Fruit fly (Drosophila melanogaster) whole organism: ENCODE measurements around the gene OtopLc.

Source experiments
- Dll ChIP-seq: fragments of >200 bp; optimal IDR thresholded peaks from 2 replicates; lab custom pipeline; 2017
- pan ChIP-seq: fragments of >200 bp; optimal IDR thresholded peaks from 2 replicates; lab custom pipeline; 2017
- usp ChIP-seq: fragments of >200 bp; optimal IDR thresholded peaks from 2 replicates; lab custom pipeline; 2017; ENCODE audit warnings: missing biosample characterization, missing genetic modification characterization, mixed read lengths

DNA sequence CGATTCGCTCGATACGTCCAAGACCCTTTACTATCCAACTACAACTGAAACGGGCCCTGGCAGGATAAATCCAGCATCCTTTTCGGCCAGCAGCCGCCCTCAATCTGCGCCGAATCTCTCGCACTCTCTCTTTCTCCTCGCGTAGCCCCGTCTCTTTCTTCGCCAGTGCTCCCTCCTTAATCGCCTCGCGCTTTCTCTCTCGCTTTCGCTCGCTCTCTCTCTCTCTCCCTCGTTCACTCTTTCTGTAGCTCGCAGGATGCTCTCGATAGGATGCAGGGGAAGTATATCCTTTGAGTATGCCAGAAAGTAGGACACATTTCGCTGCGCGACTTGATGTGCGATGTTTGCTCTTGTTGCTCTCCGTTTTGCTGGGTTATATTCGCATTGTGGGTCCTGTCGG is 25.1 kb downstream of the OtopLc start:
- no peak for TF ChIP-seq Dll (lab: Kevin White, UChicago)
- no peak for TF ChIP-seq pan (lab: Kevin White, UChicago)
- no peak for TF ChIP-seq usp (GFP tag; lab: Kevin White, UChicago)
